Worm (Caenorhabditis elegans): ENCODE results near the gene snx-13.

DNA sequence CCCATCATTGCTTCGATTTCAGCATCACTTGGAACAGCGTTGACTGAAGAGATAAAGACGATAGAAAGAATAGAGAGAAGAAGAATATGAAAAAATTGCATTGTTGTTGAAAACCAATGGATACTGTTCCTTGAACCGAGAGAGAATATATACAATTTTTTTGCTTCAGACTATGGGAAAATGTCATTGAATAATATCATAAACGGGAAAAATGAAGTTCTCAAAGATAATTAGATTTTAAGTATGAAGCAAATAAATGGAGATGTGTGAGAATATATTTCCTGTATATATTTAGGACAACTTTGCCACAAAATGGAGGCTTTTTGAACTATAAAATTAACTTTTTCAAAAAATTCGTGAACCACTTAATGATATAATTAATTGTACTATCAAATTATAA lies 29.2 kb downstream of the snx-13 start, which contains the start of gene Y116A8C.44:
- TF ChIP-seq nhr-25 (tag; optimal IDR thresholded peaks at IDR 0.05) (no peak), nhr-77 (tag; optimal IDR thresholded peaks at IDR 0.05) (no peak), zag-1 (tag; optimal IDR thresholded peaks at IDR 0.05) (no peak), egl-5 (tag; optimal IDR thresholded peaks at IDR 0.05) (no peak), ceh-28 (tag; optimal IDR thresholded peaks at IDR 0.05) (no peak), jun-1 (tag; optimal IDR thresholded peaks at IDR 0.05) (no peak), egl-27 (tag; optimal IDR thresholded peaks at IDR 0.05) (no peak), ztf-4 (tag; optimal IDR thresholded peaks at IDR 0.05) (no peak), ama-1 (optimal IDR thresholded peaks at IDR 0.05) (no peak), eor-1 (tag; optimal IDR thresholded peaks at IDR 0.05) (no peak)
